Fruit fly (Drosophila melanogaster) whole organism, embryonic: ENCODE data around the gene Teh2.

Experiments
- CG10274 ChIP-seq: fragments of 200-800 bp; sonication (Bioruptor generic); optimal IDR thresholded peaks from 3 replicates; lab custom pipeline; 2017; ENCODE audit warnings: missing biosample characterization, mild to moderate bottlenecking, missing genetic modification characterization
- CG10565 ChIP-seq: fragments of 200-800 bp; sonication (Bioruptor generic); optimal IDR thresholded peaks from 3 replicates; lab custom pipeline; 2016; ENCODE audit warnings: missing biosample characterization, mild to moderate bottlenecking, missing genetic modification characterization
- CG12299 ChIP-seq: fragments of 200-800 bp; sonication (Bioruptor generic); optimal IDR thresholded peaks from 2 replicates; lab custom pipeline; 2018; ENCODE audit warnings: missing biosample characterization, mild to moderate bottlenecking, missing genetic modification characterization
- CG13775 ChIP-seq: fragments of 200-800 bp; sonication (Bioruptor generic); optimal IDR thresholded peaks from 3 replicates; lab custom pipeline; 2017; ENCODE audit warnings: missing biosample characterization, mild to moderate bottlenecking, missing genetic modification characterization
- CG14710 ChIP-seq: fragments of 200-800 bp; sonication (Bioruptor generic); optimal IDR thresholded peaks from 3 replicates; lab custom pipeline; 2019; ENCODE audit warnings: missing biosample characterization, mild to moderate bottlenecking, missing genetic modification characterization, moderate library complexity
- CG15696 ChIP-seq: fragments of 200-800 bp; sonication (Bioruptor generic); optimal IDR thresholded peaks from 2 replicates; lab custom pipeline; 2019; ENCODE audit warnings: missing biosample characterization, mild to moderate bottlenecking, missing genetic modification characterization, moderate library complexity
- CG17328 ChIP-seq: fragments of 200-800 bp; sonication (Bioruptor generic); IDR thresholded peaks from 2 replicates; pipeline ENCODE4 v1.3.6; 2022; ENCODE audit warnings: missing biosample characterization, missing genetic modification characterization
- CG17359 ChIP-seq: fragments of 200-800 bp; sonication (Bioruptor generic); optimal IDR thresholded peaks from 3 replicates; lab custom pipeline; 2018; ENCODE audit warnings: missing biosample characterization, mild to moderate bottlenecking, missing genetic modification characterization, moderate library complexity
- CG2712 ChIP-seq: fragments of 200-800 bp; optimal IDR thresholded peaks from 3 replicates; lab custom pipeline; 2019; ENCODE audit warnings: missing biosample characterization, mild to moderate bottlenecking, missing genetic modification characterization, moderate library complexity
- CG31441 ChIP-seq: fragments of 200-800 bp; sonication (Bioruptor generic); IDR thresholded peaks from 2 replicates; pipeline ENCODE4 v1.3.6; 2022; ENCODE audit warnings: missing biosample characterization, missing genetic modification characterization
- CG4404 ChIP-seq: fragments of 200-800 bp; sonication (Bioruptor generic); IDR thresholded peaks from 2 replicates; pipeline ENCODE4 v1.3.6; 2022; ENCODE audit warnings: missing biosample characterization, missing genetic modification characterization
- CG4424 ChIP-seq: fragments of 200-800 bp; sonication (Bioruptor generic); optimal IDR thresholded peaks from 3 replicates; lab custom pipeline; 2016; ENCODE audit warnings: missing biosample characterization, missing genetic modification characterization
- CG4730 ChIP-seq: fragments of 200-800 bp; sonication (Bioruptor generic); IDR thresholded peaks from 2 replicates; pipeline ENCODE4 v1.3.6; 2022; ENCODE audit warnings: missing biosample characterization, missing genetic modification characterization
- CG5245 ChIP-seq: fragments of 200-800 bp; sonication (Bioruptor generic); optimal IDR thresholded peaks from 3 replicates; lab custom pipeline; 2016; ENCODE audit warnings: missing biosample characterization, missing genetic modification characterization
- CG6654 ChIP-seq: fragments of 200-800 bp; sonication (Bioruptor generic); optimal IDR thresholded peaks from 2 replicates; lab custom pipeline; 2017; ENCODE audit warnings: missing biosample characterization, mild to moderate bottlenecking, missing genetic modification characterization
- CG9215 ChIP-seq: fragments of 200-800 bp; sonication (Bioruptor generic); IDR thresholded peaks from 2 replicates; pipeline ENCODE4 v1.3.6; 2022; ENCODE audit warnings: missing biosample characterization, missing genetic modification characterization
- CG9727 ChIP-seq: fragments of 200-800 bp; sonication (Bioruptor generic); optimal IDR thresholded peaks from 3 replicates; lab custom pipeline; 2017; ENCODE audit warnings: missing biosample characterization, mild to moderate bottlenecking, missing genetic modification characterization
- CG9817 ChIP-seq: fragments of 200-800 bp; sonication (Bioruptor generic); optimal IDR thresholded peaks from 2 replicates; lab custom pipeline; 2018; ENCODE audit warnings: missing biosample characterization, mild to moderate bottlenecking, missing genetic modification characterization, moderate library complexity
- D19A ChIP-seq: fragments of 200-800 bp; optimal IDR thresholded peaks from 3 replicates; lab custom pipeline; 2019; ENCODE audit warnings: missing biosample characterization, mild to moderate bottlenecking, missing genetic modification characterization, moderate library complexity
- Drgx ChIP-seq: fragments of 200-800 bp; sonication (Bioruptor generic); IDR thresholded peaks from 2 replicates; pipeline ENCODE4 v1.3.6; 2022; ENCODE audit warnings: missing biosample characterization, missing genetic modification characterization
- H15 ChIP-seq: fragments of 200-800 bp; sonication (Bioruptor generic); IDR thresholded peaks from 3 replicates; pipeline ENCODE4 v1.3.6; 2022; ENCODE audit warnings: missing biosample characterization, missing genetic modification characterization
- HLH4C ChIP-seq: fragments of 200-800 bp; sonication (Bioruptor generic); IDR thresholded peaks from 3 replicates; pipeline ENCODE4 v1.3.6; 2022; ENCODE audit warnings: missing biosample characterization, missing genetic modification characterization; ENCODE audit not compliant: partially characterized antibody
- Oaz ChIP-seq: fragments of 200-800 bp; sonication (Bioruptor generic); IDR thresholded peaks from 2 replicates; pipeline ENCODE4 v1.3.6; 2022; ENCODE audit warnings: missing biosample characterization, missing genetic modification characterization
- Ptx1 ChIP-seq: fragments of 200-800 bp; sonication (Bioruptor generic); IDR thresholded peaks from 2 replicates; pipeline ENCODE4 v1.3.6; 2022; ENCODE audit warnings: missing biosample characterization, missing genetic modification characterization
- Rx ChIP-seq: fragments of 200-800 bp; sonication (Bioruptor generic); IDR thresholded peaks from 2 replicates; pipeline ENCODE4 v1.3.6; 2022; ENCODE audit warnings: missing biosample characterization, missing genetic modification characterization
- ase ChIP-seq: fragments of 200-800 bp; sonication (Bioruptor generic); IDR thresholded peaks from 3 replicates; pipeline ENCODE4 v1.3.6; 2022; ENCODE audit warnings: missing biosample characterization, missing genetic modification characterization
- az2 ChIP-seq: fragments of 200-800 bp; sonication (Bioruptor generic); optimal IDR thresholded peaks from 3 replicates; lab custom pipeline; 2016; ENCODE audit warnings: missing biosample characterization, missing genetic modification characterization
- caup ChIP-seq: fragments of 200-800 bp; sonication (Bioruptor generic); optimal IDR thresholded peaks from 3 replicates; lab custom pipeline; 2017; ENCODE audit warnings: missing biosample characterization, mild to moderate bottlenecking, missing genetic modification characterization, moderate library complexity; ENCODE audit not compliant: severe bottlenecking
- croc ChIP-seq: fragments of 200-800 bp; sonication (Bioruptor generic); conservative IDR thresholded peaks from 3 replicates; pipeline ENCODE4 v1.3.6; 2022; ENCODE audit warnings: missing biosample characterization, missing genetic modification characterization
- dmrt99B ChIP-seq: fragments of 200-800 bp; sonication (Bioruptor generic); optimal IDR thresholded peaks from 2 replicates; lab custom pipeline; 2018; ENCODE audit warnings: missing biosample characterization, mild to moderate bottlenecking, missing genetic modification characterization, moderate library complexity
- fd64A ChIP-seq: fragments of 200-800 bp; sonication (Bioruptor generic); optimal IDR thresholded peaks from 3 replicates; lab custom pipeline; 2018; ENCODE audit warnings: missing biosample characterization, mild to moderate bottlenecking, missing genetic modification characterization
- gcm2 ChIP-seq: fragments of 200-800 bp; sonication (Bioruptor generic); optimal IDR thresholded peaks from 2 replicates; lab custom pipeline; 2016; ENCODE audit warnings: missing biosample characterization, missing genetic modification characterization
- sens ChIP-seq: fragments of 200-800 bp; sonication (Bioruptor generic); peaks from one replicate; lab custom pipeline; 2016; ENCODE audit warnings: missing biosample characterization, missing genetic modification characterization
- sna ChIP-seq: fragments of 200-800 bp; sonication (Bioruptor generic); IDR thresholded peaks from 2 replicates; pipeline ENCODE4 v1.3.6; 2022; ENCODE audit warnings: missing biosample characterization, missing genetic modification characterization; ENCODE audit not compliant: partially characterized antibody
- stc ChIP-seq: fragments of 200-800 bp; sonication (Bioruptor generic); IDR thresholded peaks from 2 replicates; pipeline ENCODE4 v1.3.6; 2022; ENCODE audit warnings: missing biosample characterization, missing genetic modification characterization
- tap ChIP-seq: fragments of 200-800 bp; optimal IDR thresholded peaks from 3 replicates; lab custom pipeline; 2019; ENCODE audit warnings: missing biosample characterization, mild to moderate bottlenecking, missing genetic modification characterization, moderate library complexity
- trem ChIP-seq: fragments of 200-800 bp; optimal IDR thresholded peaks from 3 replicates; lab custom pipeline; 2019; ENCODE audit warnings: missing biosample characterization, mild to moderate bottlenecking, missing genetic modification characterization, moderate library complexity
- ttk ChIP-seq: fragments of 200-800 bp; sonication (Bioruptor generic); IDR thresholded peaks from 2 replicates; pipeline ENCODE4 v2.1.2; 2022; ENCODE audit warnings: missing biosample characterization, missing genetic modification characterization
- vvl ChIP-seq: fragments of 200-800 bp; sonication (Bioruptor generic); IDR thresholded peaks from 2 replicates; pipeline ENCODE4 v1.3.6; 2022; ENCODE audit warnings: missing biosample characterization, missing genetic modification characterization
- zen ChIP-seq: fragments of 200-800 bp; sonication (Bioruptor generic); optimal IDR thresholded peaks from 3 replicates; lab custom pipeline; 2018; ENCODE audit warnings: missing biosample characterization, mild to moderate bottlenecking, missing genetic modification characterization, moderate library complexity
- zfh1 ChIP-seq: fragments of 200-800 bp; sonication (Bioruptor generic); IDR thresholded peaks from 3 replicates; pipeline ENCODE4 v1.3.6; 2022; ENCODE audit warnings: missing biosample characterization, missing genetic modification characterization

Gene Teh2

DNA sequence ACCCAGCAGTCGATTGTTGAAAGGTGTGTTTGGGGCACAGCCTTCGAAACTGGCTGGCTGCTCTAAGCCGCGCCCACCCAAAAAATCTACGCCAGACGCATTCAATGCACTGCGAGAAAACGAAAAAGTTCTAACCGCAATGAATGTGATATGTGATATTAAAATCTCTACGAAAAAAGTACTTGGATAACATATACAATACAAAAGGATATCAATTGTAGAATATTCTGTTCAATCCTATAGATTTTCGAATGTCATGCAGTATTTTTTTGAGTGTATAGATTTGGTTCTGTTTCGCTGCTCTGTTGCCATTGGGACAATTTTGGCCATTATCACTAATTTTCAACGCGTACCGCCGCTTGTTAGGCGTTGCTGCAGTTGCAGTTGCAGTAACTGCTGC lies 21.9 kb upstream of the Teh2 start (continued):
- TF ChIP-seq dmrt99B (tag; lab: Kevin White, UChicago) (peak; percentile 48), sna (no peak), ttk (no peak), CG14710 (tag; lab: Kevin White, UChicago) (peak; percentile 23), gcm2 (GFP tag; lab: Kevin White, UChicago) (no peak), CG2712 (tag; lab: Kevin White, UChicago) (peak; percentile 62), trem (tag; lab: Kevin White, UChicago) (peak; percentile 16), CG5245 (GFP tag; lab: Kevin White, UChicago) (peak; percentile 4), ase (GFP tag; lab: Robert Waterston, UW) (peak; percentile 49; the same call in 1 of the 3 replicates), zen (peak; percentile 60), D19A (tag; lab: Kevin White, UChicago) (no peak), CG10274 (GFP tag; lab: Kevin White, UChicago) (no peak), CG4404 (GFP tag; lab: Robert Waterston, UW) (0 out of 2 replicates have a peak, but pooled peaks have one; percentile 18), CG17359 (tag; lab: Kevin White, UChicago) (peak; percentile 34), sens (GFP tag; lab: Kevin White, UChicago) (peak; percentile 82), croc (0 out of 3 replicates have a peak, but pooled peaks have one; percentile 36), CG31441 (GFP tag; lab: Robert Waterston, UW) (peak; percentile 47), tap (tag; lab: Kevin White, UChicago) (peak; percentile 35), CG6654 (GFP tag; lab: Kevin White, UChicago) (no peak), CG13775 (GFP tag; lab: Kevin White, UChicago) (no peak), stc (GFP tag; lab: Robert Waterston, UW) (0 out of 2 replicates have a peak, but pooled peaks have one; percentile 23), Rx (GFP tag; lab: Robert Waterston, UW) (0 out of 2 replicates have a peak, but pooled peaks have one; percentile 35), CG4730 (0 out of 2 replicates have a peak, but pooled peaks have one; percentile 18), Drgx (peak; percentile 74), CG9215 (no peak), az2 (GFP tag; lab: Kevin White, UChicago) (no peak), CG4424 (peak; percentile 5), zfh1 (peak; percentile 64), Oaz (GFP tag; lab: Robert Waterston, UW) (no peak), vvl (GFP tag; lab: Robert Waterston, UW) (peak; percentile 47), Ptx1 (GFP tag; lab: Robert Waterston, UW) (peak; percentile 23; the same call in 1 of the 2 replicates), CG15696 (tag; lab: Kevin White, UChicago) (peak; percentile 20)

DNA sequence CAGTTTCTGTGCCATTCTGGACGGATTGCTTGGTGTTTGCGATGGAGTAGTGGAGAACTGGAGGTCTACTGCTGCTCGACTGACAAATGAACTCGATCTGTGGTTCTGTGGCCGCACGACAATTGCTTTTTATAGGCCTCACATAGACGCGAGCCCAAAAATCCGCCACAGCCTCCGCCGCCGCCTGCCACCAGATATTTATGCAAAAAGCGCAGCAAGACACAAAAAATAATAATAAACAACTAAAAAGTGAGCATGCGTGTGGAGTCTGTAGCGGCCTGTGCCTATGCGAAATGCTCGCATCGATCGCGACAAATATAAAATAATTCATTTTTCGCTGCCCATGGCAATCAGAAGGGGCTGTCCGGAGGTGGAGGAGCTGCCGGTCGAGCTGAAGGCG lies 21.3 kb upstream of the Teh2 start, which contains the start of gene Cpr64Aa:
Gene Cpr64Aa (minus strand): TSS at position 101 of the 400 bp plus-strand sequence.
- no peak for TF ChIP-seq CG9817 (tag; lab: Kevin White, UChicago)

DNA sequence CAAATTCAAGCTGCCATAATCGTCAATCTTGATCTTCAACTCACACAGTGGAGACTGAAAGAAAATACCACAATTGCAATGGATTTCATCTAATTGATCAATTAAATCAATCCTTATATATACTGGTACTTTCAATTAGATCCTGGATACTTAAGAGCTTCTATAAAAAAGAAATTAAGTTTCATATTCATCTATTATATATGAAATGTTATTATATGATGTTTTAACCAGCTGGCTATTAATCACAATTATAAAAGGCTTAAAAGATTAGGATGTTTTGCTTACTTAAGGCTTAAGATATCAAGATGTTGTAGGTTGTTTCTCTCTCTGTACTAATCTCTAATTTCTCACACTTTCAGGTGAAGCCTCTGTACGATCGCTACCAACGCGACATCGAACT lies 17.0 kb upstream of the Teh2 start:
- TF ChIP-seq ase (GFP tag; lab: Robert Waterston, UW) (no peak), caup (GFP tag; lab: Kevin White, UChicago) (no peak), H15 (GFP tag; lab: Robert Waterston, UW) (no peak)

dm6 chr3L:4204239-4204638 lies 16.4 kb upstream of the Teh2 start, which contains the start of gene CG15005:
TSS of gene CG15005 (minus strand) at chr3L:4204339.
- TF ChIP-seq CG12299 (tag; lab: Kevin White, UChicago) (no peak), CG9727 (GFP tag; lab: Kevin White, UChicago) (no peak), fd64A (GFP tag; lab: Kevin White, UChicago) (no peak), CG15696 (tag; lab: Kevin White, UChicago) (no peak), CG10565 (GFP tag; lab: Kevin White, UChicago) (no peak), CG17328 (no peak), HLH4C (GFP tag; lab: Robert Waterston, UW) (no peak)
